Fruit fly (Drosophila melanogaster): Measurements from ENCODE around the gene CG8032.

CG8032 gene

DNA sequence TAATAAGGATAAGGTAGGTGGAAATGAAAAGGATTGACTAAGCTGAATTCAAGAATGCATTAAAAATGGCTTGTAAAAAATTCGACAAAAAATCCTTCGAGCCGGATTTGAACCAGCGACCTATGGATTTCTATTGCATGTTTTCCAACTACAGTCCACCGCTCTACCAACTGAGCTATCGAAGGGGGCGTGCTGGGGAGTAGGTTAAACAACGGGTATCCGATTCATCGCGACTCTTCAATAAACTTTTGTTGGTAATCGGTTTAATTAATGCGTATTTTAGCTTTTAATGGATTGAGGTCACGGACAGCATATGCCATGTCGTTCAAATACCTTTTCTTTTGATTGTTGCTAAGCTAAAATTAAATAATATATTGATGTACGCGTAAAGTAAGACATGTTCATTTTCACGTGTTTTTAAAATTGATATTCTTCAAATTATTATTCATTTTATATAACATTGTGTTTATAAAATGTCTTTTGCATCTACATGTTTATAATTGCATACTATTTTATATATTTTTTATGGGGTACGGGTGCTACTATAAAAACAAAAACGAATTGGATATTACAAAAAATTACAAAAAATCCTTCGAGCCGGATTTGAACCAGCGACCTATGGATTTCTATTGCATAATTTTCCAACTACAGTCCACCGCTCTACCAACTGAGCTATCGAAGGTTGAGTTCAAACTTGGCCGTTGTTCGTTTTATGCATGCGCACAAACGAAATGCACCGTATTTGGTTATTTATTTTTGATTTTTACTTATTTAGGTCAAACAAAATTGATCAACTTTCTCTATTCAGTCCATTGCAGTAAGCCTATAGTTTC, 4.3 kb downstream of the CG8032 start (continued):
- TF ChIP-seq CG4854 (GFP tag; optimal IDR thresholded peaks at IDR 0.05) (no peak), CG15011 (GFP tag; optimal IDR thresholded peaks at IDR 0.05) (no peak), Ets97D (GFP tag; optimal IDR thresholded peaks at IDR 0.05) (no peak), CG6254 (GFP tag; optimal IDR thresholded peaks at IDR 0.05) (no peak), wek (GFP tag; optimal IDR thresholded peaks at IDR 0.05) (peak; percentile 9), trh (GFP tag; optimal IDR thresholded peaks at IDR 0.05) (no peak), CG10147 (GFP tag; optimal IDR thresholded peaks at IDR 0.05) (no peak), CG3847 (GFP tag; IDR thresholded peaks at IDR 0.05) (no peak), CG18599 (GFP tag; optimal IDR thresholded peaks at IDR 0.05) (no peak), CG4360 (GFP tag; IDR thresholded peaks at IDR 0.05) (no peak), Drgx (GFP tag; IDR thresholded peaks at IDR 0.05) (no peak), da (GFP tag; optimal IDR thresholded peaks at IDR 0.05) (no peak), Chrac-16 (GFP tag; optimal IDR thresholded peaks at IDR 0.05) (no peak), ro (GFP tag; IDR thresholded peaks at IDR 0.05) (no peak), HmgZ (tag; optimal IDR thresholded peaks at IDR 0.05) (no peak), disco-r (GFP tag; optimal IDR thresholded peaks at IDR 0.05) (no peak), ato (GFP tag; IDR thresholded peaks at IDR 0.05; ENCODE audit: partially characterized antibody) (peak; percentile 91), Scr (GFP tag; IDR thresholded peaks at IDR 0.05; ENCODE audit: partially characterized antibody) (peak; percentile 60; the same call in 1 of the 2 replicates), Mes4 (GFP tag; optimal IDR thresholded peaks at IDR 0.05) (no peak), Kr (GFP tag; optimal IDR thresholded peaks at IDR 0.05) (no peak), CG3995 (GFP tag; optimal IDR thresholded peaks at IDR 0.05) (no peak), CG15514 (GFP tag; optimal IDR thresholded peaks at IDR 0.05) (no peak), CG11085 (GFP tag; IDR thresholded peaks at IDR 0.05) (no peak), B-H2 (GFP tag; optimal IDR thresholded peaks at IDR 0.05) (no peak), E2f1 (GFP tag; IDR thresholded peaks at IDR 0.05) (no peak), prd (optimal IDR thresholded peaks at IDR 0.05) (no peak), prd (GFP tag; IDR thresholded peaks at IDR 0.05) (no peak), CG5245 (GFP tag; optimal IDR thresholded peaks at IDR 0.05) (no peak), gem (tag; optimal IDR thresholded peaks at IDR 0.05) (peak; percentile 10), abd-A (tag; optimal IDR thresholded peaks at IDR 0.05) (peak; percentile 93), crol (GFP tag; IDR thresholded peaks at IDR 0.05) (peak; percentile 75), CG14441 (GFP tag; IDR thresholded peaks at IDR 0.05) (no peak), CG11695 (GFP tag; IDR thresholded peaks at IDR 0.05) (no peak), zfh1 (GFP tag; IDR thresholded peaks at IDR 0.05) (no peak), MBD-R2 (GFP tag; IDR thresholded peaks at IDR 0.05) (no peak), Nf-YC (tag; optimal IDR thresholded peaks at IDR 0.05) (no peak), CG1792 (GFP tag; optimal IDR thresholded peaks at IDR 0.05) (no peak), bbx (GFP tag; IDR thresholded peaks at IDR 0.05; ENCODE audit: partially characterized antibody) (peak; percentile 88), Stat92E (GFP tag; optimal IDR thresholded peaks at IDR 0.05) (no peak), Lpt (GFP tag; optimal IDR thresholded peaks at IDR 0.05) (no peak), CG11504 (tag; optimal IDR thresholded peaks at IDR 0.05) (peak; percentile 7), CG17912 (GFP tag; optimal IDR thresholded peaks at IDR 0.05) (no peak), croc (GFP tag; conservative IDR thresholded peaks at IDR 0.05) (no peak), Hr51 (GFP tag; optimal IDR thresholded peaks at IDR 0.05) (peak in 1 of 2 experiments; percentile 22), CG2678 (tag; optimal IDR thresholded peaks at IDR 0.05) (peak; percentile 16), amos (GFP tag; IDR thresholded peaks at IDR 0.05; ENCODE audit: partially characterized antibody) (peak; percentile 79), dimm (GFP tag; IDR thresholded peaks at IDR 0.05) (no peak), CG13894 (tag; optimal IDR thresholded peaks at IDR 0.05) (no peak), tll (GFP tag; optimal IDR thresholded peaks at IDR 0.05) (no peak)
